Fruit fly (Drosophila melanogaster) whole organism, embryonic: Measurements from ENCODE around the gene CG43815.
A peak's percentile ranks its signal among the peaks of the same experiment; 100 is the strongest.

Experiments used
- Abd-B ChIP-seq: fragments of 200-800 bp; sonication (Bioruptor generic); optimal IDR thresholded peaks from 2 replicates; lab custom pipeline; 2018; ENCODE audit warnings: missing biosample characterization, mild to moderate bottlenecking, missing genetic modification characterization, moderate library complexity
- C15 ChIP-seq: fragments of 200-800 bp; sonication (Bioruptor generic); IDR thresholded peaks from 3 replicates; pipeline ENCODE4 v1.3.6; 2022; ENCODE audit warnings: missing biosample characterization, missing genetic modification characterization
- CG10209 ChIP-seq: fragments of 200-800 bp; sonication (Bioruptor generic); optimal IDR thresholded peaks from 3 replicates; lab custom pipeline; 2017; ENCODE audit warnings: missing biosample characterization, mild to moderate bottlenecking, missing genetic modification characterization, missing genetic modification reagents
- CG10366 ChIP-seq: fragments of 200-800 bp; sonication (Bioruptor generic); IDR thresholded peaks from 2 replicates; pipeline ENCODE4 v1.3.6; 2022; ENCODE audit warnings: missing biosample characterization, missing genetic modification characterization
- CG11456 ChIP-seq: fragments of 200-800 bp; sonication (Bioruptor generic); IDR thresholded peaks from 3 replicates; pipeline ENCODE4 v1.3.6; 2022; ENCODE audit warnings: missing biosample characterization, missing genetic modification characterization
- CG11504 ChIP-seq: fragments of 200-800 bp; sonication (Bioruptor generic); optimal IDR thresholded peaks from 3 replicates; lab custom pipeline; 2019; ENCODE audit warnings: missing biosample characterization, mild to moderate bottlenecking, missing genetic modification characterization, moderate library complexity
- CG12104 ChIP-seq: fragments of 200-800 bp; sonication (Bioruptor generic); optimal IDR thresholded peaks from 3 replicates; lab custom pipeline; 2016; ENCODE audit warnings: missing biosample characterization, missing genetic modification characterization
- CG12744 ChIP-seq: fragments of 200-800 bp; sonication (Bioruptor generic); optimal IDR thresholded peaks from 2 replicates; lab custom pipeline; 2016; ENCODE audit warnings: missing biosample characterization, missing genetic modification characterization
- CG12942 ChIP-seq: fragments of 200-800 bp; sonication (Bioruptor generic); optimal IDR thresholded peaks from 3 replicates; lab custom pipeline; 2016; ENCODE audit warnings: missing biosample characterization, missing genetic modification characterization
- CG13775 ChIP-seq: fragments of 200-800 bp; sonication (Bioruptor generic); optimal IDR thresholded peaks from 3 replicates; lab custom pipeline; 2017; ENCODE audit warnings: missing biosample characterization, mild to moderate bottlenecking, missing genetic modification characterization
- CG1603 ChIP-seq: fragments of 200-800 bp; sonication (Bioruptor generic); optimal IDR thresholded peaks from 2 replicates; lab custom pipeline; 2019; ENCODE audit warnings: missing biosample characterization, mild to moderate bottlenecking, missing genetic modification characterization, moderate library complexity
- CG17186 ChIP-seq: fragments of 200-800 bp; sonication (Bioruptor generic); optimal IDR thresholded peaks from 3 replicates; lab custom pipeline; 2017; ENCODE audit warnings: missing biosample characterization, missing genetic modification reagents, missing genetic modification characterization
- CG1832 ChIP-seq: fragments of 200-800 bp; sonication (Bioruptor generic); optimal IDR thresholded peaks from 2 replicates; lab custom pipeline; 2017; ENCODE audit warnings: missing biosample characterization, mild to moderate bottlenecking, missing genetic modification characterization, inconsistent platforms
- CG43689 ChIP-seq: fragments of 200-800 bp; sonication (Bioruptor generic); IDR thresholded peaks from 2 replicates; pipeline ENCODE4 v1.3.6; 2022; ENCODE audit warnings: missing biosample characterization, missing genetic modification characterization
- CG4854 ChIP-seq: fragments of 200-800 bp; sonication (Bioruptor generic); optimal IDR thresholded peaks from 2 replicates; lab custom pipeline; 2016; ENCODE audit warnings: missing biosample characterization, missing genetic modification characterization, inconsistent platforms
- CG6683 ChIP-seq: fragments of 200-800 bp; sonication (Bioruptor generic); optimal IDR thresholded peaks from 2 replicates; lab custom pipeline; 2017; ENCODE audit warnings: missing biosample characterization, mild to moderate bottlenecking, missing genetic modification characterization, missing genetic modification reagents
- CG7745 ChIP-seq: fragments of 200-800 bp; sonication (Bioruptor generic); optimal IDR thresholded peaks from 2 replicates; lab custom pipeline; 2018; ENCODE audit warnings: missing biosample characterization, mild to moderate bottlenecking, missing genetic modification characterization, moderate library complexity
- CG8290 ChIP-seq, 3 experiments: fragments of 200-800 bp; sonication (Bioruptor generic); optimal IDR thresholded peaks; 2 replicates each; lab custom pipeline; 2016 to 2019; ENCODE audit warnings: missing biosample characterization in 3 of 3, missing genetic modification characterization in 3 of 3, mild to moderate bottlenecking in 2 of 3, moderate library complexity in 1 of 3
- CrebB ChIP-seq: fragments of 200-800 bp; sonication (Bioruptor generic); optimal IDR thresholded peaks from 3 replicates; lab custom pipeline; 2018; ENCODE audit warnings: missing biosample characterization, mild to moderate bottlenecking, missing genetic modification characterization
- Dfd ChIP-seq, 2 experiments: fragments of >200 bp; optimal IDR thresholded peaks; 2 replicates each; lab custom pipeline; 2017; ENCODE audit warnings: missing biosample characterization in 2 of 2, missing genetic modification characterization in 2 of 2
- Dll ChIP-seq: fragments of 200-800 bp; sonication (Bioruptor generic); IDR thresholded peaks from 4 replicates; pipeline ENCODE4 v1.3.6; 2022; ENCODE audit warnings: missing biosample characterization, missing genetic modification characterization; ENCODE audit not compliant: partially characterized antibody
- Dref ChIP-seq: fragments of 200-800 bp; sonication (Bioruptor generic); IDR thresholded peaks from 2 replicates; pipeline ENCODE4 v1.3.6; 2022; ENCODE audit warnings: missing biosample characterization, missing genetic modification characterization
- HLH4C ChIP-seq: fragments of 200-800 bp; sonication (Bioruptor generic); IDR thresholded peaks from 3 replicates; pipeline ENCODE4 v1.3.6; 2022; ENCODE audit warnings: missing biosample characterization, missing genetic modification characterization; ENCODE audit not compliant: partially characterized antibody
- HLHmδ ChIP-seq: fragments of 200-800 bp; sonication (Bioruptor generic); optimal IDR thresholded peaks from 2 replicates; lab custom pipeline; 2018; ENCODE audit warnings: missing biosample characterization, mild to moderate bottlenecking, missing genetic modification characterization, moderate library complexity
- Hr51 ChIP-seq, 2 experiments: fragments of 200-800 bp; sonication (Bioruptor generic); optimal IDR thresholded peaks; 2 replicates in 1 of 2; 3 replicates in 1 of 2; lab custom pipeline; 2016 to 2018; ENCODE audit warnings: missing biosample characterization in 2 of 2, missing genetic modification characterization in 2 of 2, mild to moderate bottlenecking in 1 of 2, moderate library complexity in 1 of 2
- Hr78 ChIP-seq, 2 experiments: fragments of 200-800 bp in 1 of 2; fragments of >200 bp in 1 of 2; sonication (Bioruptor generic) in 1 of 2; optimal IDR thresholded peaks; 2 replicates each; lab custom pipeline; 2017 to 2019; ENCODE audit warnings: missing biosample characterization in 2 of 2, missing genetic modification characterization in 2 of 2, mild to moderate bottlenecking in 1 of 2, moderate library complexity in 1 of 2
- Rfx ChIP-seq: fragments of 200-800 bp; sonication (Bioruptor generic); IDR thresholded peaks from 2 replicates; pipeline ENCODE4 v1.3.6; 2022; ENCODE audit warnings: missing biosample characterization, missing genetic modification characterization
- Side ChIP-seq: fragments of 200-800 bp; sonication (Bioruptor generic); optimal IDR thresholded peaks from 2 replicates; lab custom pipeline; 2016; ENCODE audit warnings: missing biosample characterization, missing genetic modification characterization
- Sin3A ChIP-seq: fragments of >200 bp; optimal IDR thresholded peaks from 2 replicates; lab custom pipeline; 2018
- Stat92E ChIP-seq, 3 experiments: fragments of >200 bp in 2 of 3; fragments of 200-800 bp in 1 of 3; sonication (Bioruptor generic) in 1 of 3; optimal IDR thresholded peaks; 2 replicates each; lab custom pipeline; 2017 to 2019; ENCODE audit warnings: missing biosample characterization in 3 of 3, missing genetic modification characterization in 3 of 3, mild to moderate bottlenecking in 1 of 3, moderate library complexity in 1 of 3
- Tbp ChIP-seq: fragments of >200 bp; optimal IDR thresholded peaks from 2 replicates; lab custom pipeline; 2018; ENCODE audit warnings: missing biosample characterization, missing genetic modification characterization
- ab ChIP-seq: fragments of 200-800 bp; sonication (Bioruptor generic); optimal IDR thresholded peaks from 2 replicates; lab custom pipeline; 2016; ENCODE audit warnings: missing biosample characterization, missing genetic modification characterization
- ase ChIP-seq: fragments of 200-800 bp; sonication (Bioruptor generic); IDR thresholded peaks from 3 replicates; pipeline ENCODE4 v1.3.6; 2022; ENCODE audit warnings: missing biosample characterization, missing genetic modification characterization
- ash1 ChIP-seq: fragments of 200-800 bp; sonication (Bioruptor generic); optimal IDR thresholded peaks from 2 replicates; lab custom pipeline; 2018; ENCODE audit warnings: missing biosample characterization, mild to moderate bottlenecking, missing genetic modification characterization
- btn ChIP-seq: fragments of 200-800 bp; sonication (Bioruptor generic); optimal IDR thresholded peaks from 2 replicates; lab custom pipeline; 2016; ENCODE audit warnings: missing biosample characterization, missing genetic modification characterization
- dpn ChIP-seq, 2 experiments: fragments of 200-800 bp; sonication (Bioruptor generic); optimal IDR thresholded peaks; 3 replicates each; lab custom pipeline; 2016; ENCODE audit warnings: missing biosample characterization in 2 of 2, missing genetic modification characterization in 2 of 2
- en ChIP-seq: fragments of 200-800 bp; sonication (Bioruptor generic); optimal IDR thresholded peaks from 2 replicates; lab custom pipeline; 2016; ENCODE audit warnings: missing biosample characterization, missing genetic modification characterization
- fd64A ChIP-seq: fragments of 200-800 bp; sonication (Bioruptor generic); optimal IDR thresholded peaks from 3 replicates; lab custom pipeline; 2018; ENCODE audit warnings: missing biosample characterization, mild to moderate bottlenecking, missing genetic modification characterization
- gce ChIP-seq: fragments of 200-800 bp; sonication (Bioruptor generic); IDR thresholded peaks from 3 replicates; pipeline ENCODE4 v1.3.6; 2022; ENCODE audit warnings: missing biosample characterization, missing genetic modification characterization
- grau ChIP-seq: fragments of 200-800 bp; optimal IDR thresholded peaks from 3 replicates; lab custom pipeline; 2019; ENCODE audit warnings: missing biosample characterization, mild to moderate bottlenecking, missing genetic modification characterization, moderate library complexity
- nmo ChIP-seq: fragments of 200-800 bp; sonication (Bioruptor generic); optimal IDR thresholded peaks from 2 replicates; lab custom pipeline; 2018; ENCODE audit warnings: missing biosample characterization, mild to moderate bottlenecking, missing genetic modification characterization, moderate library complexity
- nom ChIP-seq: fragments of 200-800 bp; sonication (Bioruptor generic); optimal IDR thresholded peaks from 2 replicates; lab custom pipeline; 2017; ENCODE audit warnings: missing biosample characterization, missing genetic modification characterization, mild to moderate bottlenecking, moderate library complexity, missing genetic modification reagents
- prd ChIP-seq, 3 experiments: fragments of >200 bp in 2 of 3; fragments of 200-800 bp in 1 of 3; sonication (Bioruptor generic) in 1 of 3; optimal IDR thresholded peaks in 2 of 3; IDR thresholded peaks in 1 of 3; 2 replicates in 2 of 3; 3 replicates in 1 of 3; pipeline versions ENCODE4 v1.3.6 to Lab custom; 2017 to 2022; ENCODE audit warnings: missing biosample characterization in 1 of 3, missing genetic modification characterization in 1 of 3
- pum ChIP-seq: fragments of 200-800 bp; sonication (Bioruptor generic); optimal IDR thresholded peaks from 2 replicates; lab custom pipeline; 2016; ENCODE audit warnings: missing biosample characterization, missing genetic modification characterization
- rib ChIP-seq: fragments of 200-800 bp; sonication (Bioruptor generic); IDR thresholded peaks from 2 replicates; pipeline ENCODE4 v1.3.6; 2022; ENCODE audit warnings: missing biosample characterization, missing genetic modification characterization
- sisA ChIP-seq: fragments of 200-800 bp; sonication (Bioruptor generic); IDR thresholded peaks from 2 replicates; pipeline ENCODE4 v1.3.6; 2022; ENCODE audit warnings: missing biosample characterization, missing genetic modification characterization
- slp2 ChIP-seq: fragments of 200-800 bp; sonication (Bioruptor generic); optimal IDR thresholded peaks from 2 replicates; lab custom pipeline; 2016; ENCODE audit warnings: missing biosample characterization, missing genetic modification characterization
- sob ChIP-seq: fragments of 200-800 bp; sonication (Bioruptor generic); IDR thresholded peaks from 2 replicates; pipeline ENCODE4 v1.3.6; 2022; ENCODE audit warnings: missing biosample characterization, missing genetic modification characterization
- tll ChIP-seq, 2 experiments: fragments of 200-800 bp in 1 of 2; fragments of >200 bp in 1 of 2; sonication (Bioruptor generic) in 1 of 2; optimal IDR thresholded peaks; 2 replicates each; lab custom pipeline; 2017 to 2019; ENCODE audit warnings: missing biosample characterization in 2 of 2, missing genetic modification characterization in 2 of 2, mild to moderate bottlenecking in 1 of 2, moderate library complexity in 1 of 2

CG43815 gene

DNA sequence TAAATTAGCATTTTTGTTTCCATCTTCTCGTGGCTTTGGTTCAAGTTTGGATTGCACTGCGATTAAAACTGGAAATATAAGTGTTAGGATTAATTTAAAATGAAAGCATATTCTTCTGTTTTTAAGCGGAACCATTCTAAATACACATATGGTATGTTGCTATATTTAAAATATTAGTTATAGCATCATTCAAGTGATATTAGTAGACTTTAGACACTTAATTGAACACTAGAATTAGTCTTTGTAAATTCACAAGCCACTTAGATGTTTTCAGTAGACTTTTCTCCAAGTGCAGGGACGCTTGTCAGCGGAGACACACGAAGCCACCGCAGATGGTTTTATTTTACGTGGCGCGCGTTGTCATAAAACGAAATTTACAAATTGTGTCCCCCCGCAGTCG is 6.1 kb upstream of the CG43815 start (continued):
- TF ChIP-seq Hr51 (GFP tag; optimal IDR thresholded peaks at IDR 0.05; lab: Kevin White, UChicago) (peak in 1 of 2 experiments; percentile 53), tll (GFP tag; optimal IDR thresholded peaks at IDR 0.05; lab: Kevin White, UChicago) (no peak), CG17186 (GFP tag; lab: Kevin White, UChicago) (no peak), ash1 (GFP tag; lab: Kevin White, UChicago) (no peak), Abd-B (GFP tag; lab: Kevin White, UChicago) (peak; percentile 39), CG4854 (GFP tag; lab: Kevin White, UChicago) (no peak), C15 (no peak), CrebB (tag; lab: Kevin White, UChicago) (no peak), CG12942 (GFP tag; lab: Kevin White, UChicago) (no peak), fd64A (GFP tag; lab: Kevin White, UChicago) (no peak), CG6683 (no peak), CG1603 (tag; lab: Kevin White, UChicago) (peak; percentile 26), Side (GFP tag; lab: Kevin White, UChicago) (no peak), Dll (GFP tag; lab: Robert Waterston, UW) (no peak), CG1832 (GFP tag; lab: Kevin White, UChicago) (no peak), rib (GFP tag; lab: Robert Waterston, UW) (no peak), nmo (GFP tag; lab: Kevin White, UChicago) (peak; percentile 15), Stat92E (GFP tag; optimal IDR thresholded peaks at IDR 0.05; lab: Kevin White, UChicago) (no peak), Sin3A (lab: Kevin White, UChicago) (no peak), CG7745 (tag; lab: Kevin White, UChicago) (no peak), dpn (GFP tag; optimal IDR thresholded peaks at IDR 0.05; lab: Kevin White, UChicago) (peak; percentile 16 to 26), ab (GFP tag; lab: Kevin White, UChicago) (no peak), grau (peak; percentile 37), Dref (GFP tag; lab: Robert Waterston, UW) (no peak), pum (GFP tag; lab: Kevin White, UChicago) (no peak), HLH4C (GFP tag; lab: Robert Waterston, UW) (no peak), CG10366 (GFP tag; lab: Robert Waterston, UW) (peak; percentile 23; the same call in 1 of the 2 replicates), CG43689 (GFP tag; lab: Robert Waterston, UW) (no peak), btn (GFP tag; lab: Kevin White, UChicago) (no peak), Tbp (GFP tag; lab: Kevin White, UChicago) (no peak), gce (GFP tag; lab: Robert Waterston, UW) (no peak), HLHmδ (GFP tag; lab: Kevin White, UChicago) (no peak), en (GFP tag; lab: Kevin White, UChicago) (no peak), CG10209 (peak; percentile 10), sob (peak; percentile 61; the same call in 1 of the 2 replicates), CG13775 (GFP tag; lab: Kevin White, UChicago) (no peak), CG12104 (GFP tag; lab: Kevin White, UChicago) (no peak), sisA (peak; percentile 47; the same call in 1 of the 2 replicates), slp2 (GFP tag; lab: Kevin White, UChicago) (peak; percentile 12), nom (GFP tag; lab: Kevin White, UChicago) (no peak), Dfd (GFP tag; optimal IDR thresholded peaks at IDR 0.05; lab: Kevin White, UChicago) (no peak), prd (optimal IDR thresholded peaks at IDR 0.05; lab: Kevin White, UChicago) (no peak), prd (GFP tag; IDR thresholded peaks at IDR 0.05; lab: Robert Waterston, UW) (peak; percentile 36; the same call in 1 of the 3 replicates), ase (no peak), Hr78 (GFP tag; optimal IDR thresholded peaks at IDR 0.05; lab: Kevin White, UChicago) (no peak), CG8290 (GFP tag; optimal IDR thresholded peaks at IDR 0.05; lab: Kevin White, UChicago) (no peak), CG8290 (tag; optimal IDR thresholded peaks at IDR 0.05; lab: Kevin White, UChicago) (no peak), CG11504 (tag; lab: Kevin White, UChicago) (peak; percentile 56), Rfx (GFP tag; lab: Robert Waterston, UW) (peak; percentile 49), CG11456 (GFP tag; lab: Robert Waterston, UW) (no peak), CG12744 (GFP tag; lab: Kevin White, UChicago) (no peak)
